Fruit fly (Drosophila melanogaster): ENCODE results near the gene Wnt6.

DNA sequence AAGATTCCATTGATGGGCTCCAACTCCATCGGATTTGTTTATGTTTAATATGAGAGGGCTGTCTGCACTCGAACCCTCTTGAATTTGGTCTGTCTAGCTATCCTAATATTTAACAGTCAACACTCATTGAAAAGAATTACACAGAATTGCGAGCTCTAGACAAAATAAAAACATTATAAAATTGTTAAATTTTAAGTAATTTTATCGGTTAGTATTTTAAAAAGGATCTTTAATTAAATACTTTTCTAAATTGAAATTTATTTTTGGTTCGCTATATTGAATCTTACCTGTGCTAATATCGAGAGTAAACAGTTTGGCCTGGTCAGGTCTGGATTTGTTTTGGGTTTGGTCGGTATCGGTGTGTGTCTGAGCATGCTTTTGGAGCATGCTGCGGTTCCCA is 68.1 kb downstream of the Wnt6 start:
- TF ChIP-seq pan (optimal IDR thresholded peaks at IDR 0.05) (no peak), psq (optimal IDR thresholded peaks at IDR 0.05) (no peak), usp (GFP tag; optimal IDR thresholded peaks at IDR 0.05) (no peak), EcR (GFP tag; optimal IDR thresholded peaks at IDR 0.05) (no peak)
